Fruit fly (Drosophila melanogaster): ENCODE results near the gene Hrb87F.

Gene Hrb87F

DNA sequence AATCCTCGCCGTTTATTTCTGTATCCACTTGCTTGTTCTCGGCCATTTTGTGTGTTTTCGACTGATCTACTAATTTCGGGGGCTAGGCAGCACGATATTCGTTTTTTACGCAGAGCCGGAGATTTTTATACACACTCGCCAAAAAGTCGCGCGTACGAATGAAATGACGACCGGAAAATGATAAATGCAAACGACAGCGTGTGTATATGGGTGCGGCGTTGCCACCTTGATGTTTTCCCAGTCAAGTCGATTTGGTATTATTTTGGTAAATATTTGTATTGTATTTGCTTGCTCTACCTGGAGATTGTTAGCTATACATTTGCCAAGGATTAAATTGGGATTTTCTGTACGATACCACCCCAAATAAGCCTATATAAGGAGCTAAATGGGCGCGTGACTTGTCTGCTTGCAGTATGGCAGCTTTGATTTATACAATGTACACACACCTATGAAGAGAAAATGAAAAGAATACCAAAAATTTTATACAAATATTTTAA lies 14.4 kb downstream of the Hrb87F start, which contains the start of gene sqd (continued):
- no peak for TF ChIP-seq GATAe (GFP tag; conservative IDR thresholded peaks at IDR 0.05)
- TF ChIP-seq CG6689 (GFP tag; IDR thresholded peaks at IDR 0.05), result peak; percentile 39
- peak; percentile 93 for TF ChIP-seq Ets97D (GFP tag; optimal IDR thresholded peaks at IDR 0.05)
- TF ChIP-seq Oli (tag; optimal IDR thresholded peaks at IDR 0.05), result peak; percentile 35
- TF ChIP-seq her (GFP tag; optimal IDR thresholded peaks at IDR 0.05), result peak; percentile 35
- peak; percentile 54 for TF ChIP-seq CG34376 (GFP tag; optimal IDR thresholded peaks at IDR 0.05)
- TF ChIP-seq CG10543 (GFP tag; optimal IDR thresholded peaks at IDR 0.05), result peak; percentile 62
- TF ChIP-seq Deaf1 (tag; optimal IDR thresholded peaks at IDR 0.05), result peak; percentile 17
- no peak for TF ChIP-seq CG6175 (GFP tag; IDR thresholded peaks at IDR 0.05)
- peak; percentile 30 for TF ChIP-seq nom (GFP tag; optimal IDR thresholded peaks at IDR 0.05)
- peak; percentile 27; the same call in 1 of the 2 replicates for TF ChIP-seq MBD-R2 (GFP tag; IDR thresholded peaks at IDR 0.05)
- TF ChIP-seq Spps (tag; optimal IDR thresholded peaks at IDR 0.05), result no peak
- peak; percentile 50 for TF ChIP-seq zen (tag; optimal IDR thresholded peaks at IDR 0.05)
- TF ChIP-seq Dad (GFP tag; optimal IDR thresholded peaks at IDR 0.05), result peak; percentile 2
- TF ChIP-seq CG14441 (GFP tag; IDR thresholded peaks at IDR 0.05), result peak; percentile 56; the same call in 1 of the 2 replicates
- TF ChIP-seq chinmo (GFP tag; IDR thresholded peaks at IDR 0.05; ENCODE audit: partially characterized antibody), result no peak
- TF ChIP-seq nerfin-1 (tag; optimal IDR thresholded peaks at IDR 0.05), result peak; percentile 45
- peak; percentile 4 for TF ChIP-seq CTCF (GFP tag; optimal IDR thresholded peaks at IDR 0.05)
- no peak for TF ChIP-seq pan (optimal IDR thresholded peaks at IDR 0.05)
- peak in 1 of 2 experiments; percentile 14 for TF ChIP-seq pan (GFP tag; optimal IDR thresholded peaks at IDR 0.05 in 1 of 2, IDR thresholded peaks at IDR 0.05 in 1 of 2)
- peak; percentile 59 for TF ChIP-seq BtbVII (GFP tag; optimal IDR thresholded peaks at IDR 0.05)
- peak; percentile 3 for TF ChIP-seq pum (GFP tag; optimal IDR thresholded peaks at IDR 0.05)
- peak; percentile 85 for TF ChIP-seq ssp (GFP tag; IDR thresholded peaks at IDR 0.05)
- peak; percentile 10 for TF ChIP-seq kay (GFP tag; optimal IDR thresholded peaks at IDR 0.05)
- TF ChIP-seq CG9876 (GFP tag; optimal IDR thresholded peaks at IDR 0.05), result peak; percentile 51
- peak; percentile 62 for TF ChIP-seq Mes4 (GFP tag; optimal IDR thresholded peaks at IDR 0.05)
- no peak for TF ChIP-seq psq (GFP tag; optimal IDR thresholded peaks at IDR 0.05)
- TF ChIP-seq inv (GFP tag; IDR thresholded peaks at IDR 0.05; ENCODE audit: partially characterized antibody), result no peak
- TF ChIP-seq Awh (GFP tag; IDR thresholded peaks at IDR 0.05), result 0 out of 2 replicates have a peak, but pooled peaks have one; percentile 25
- peak; percentile 31 for TF ChIP-seq grau (tag; optimal IDR thresholded peaks at IDR 0.05)
- peak; percentile 17 for TF ChIP-seq Side (GFP tag; optimal IDR thresholded peaks at IDR 0.05)
- TF ChIP-seq Asciz (GFP tag; optimal IDR thresholded peaks at IDR 0.05), result peak; percentile 44
- TF ChIP-seq E2f2 (GFP tag; IDR thresholded peaks at IDR 0.05), result peak; percentile 45
- no peak for TF ChIP-seq CG33557 (GFP tag; optimal IDR thresholded peaks at IDR 0.05)
- TF ChIP-seq CG18619 (GFP tag; optimal IDR thresholded peaks at IDR 0.05), result peak; percentile 46
- peak; percentile 68 for TF ChIP-seq CG9797 (GFP tag; optimal IDR thresholded peaks at IDR 0.05)
- 0 out of 3 replicates have a peak, but pooled peaks have one; percentile 34 for TF ChIP-seq CG6791 (GFP tag; IDR thresholded peaks at IDR 0.05; ENCODE audit: partially characterized antibody)
- peak; percentile 65; the same call in 1 of the 3 replicates for TF ChIP-seq ci (GFP tag; IDR thresholded peaks at IDR 0.05)
- peak; percentile 47 for TF ChIP-seq CG10654 (GFP tag; optimal IDR thresholded peaks at IDR 0.05)
- peak; percentile 47 for TF ChIP-seq Sry-δ (GFP tag; optimal IDR thresholded peaks at IDR 0.05)
- TF ChIP-seq tap (tag; optimal IDR thresholded peaks at IDR 0.05), result no peak
- peak; percentile 38; the same call in 1 of the 2 replicates for TF ChIP-seq Atf6 (GFP tag; IDR thresholded peaks at IDR 0.05)
- peak; percentile 53 for TF ChIP-seq PHDP (tag; optimal IDR thresholded peaks at IDR 0.05)
- TF ChIP-seq CG17186 (GFP tag; optimal IDR thresholded peaks at IDR 0.05), result peak; percentile 48
- TF ChIP-seq Sin3A (optimal IDR thresholded peaks at IDR 0.05), result peak; percentile 25
- peak; percentile 6 to 20 for TF ChIP-seq dpn (GFP tag; optimal IDR thresholded peaks at IDR 0.05)
- TF ChIP-seq ems (GFP tag; optimal IDR thresholded peaks at IDR 0.05), result peak; percentile 49
- TF ChIP-seq Dref (GFP tag; IDR thresholded peaks at IDR 0.05), result no peak
- peak; percentile 54 for TF ChIP-seq scrt (GFP tag; optimal IDR thresholded peaks at IDR 0.05)
- peak; percentile 32 for TF ChIP-seq Vsx1 (GFP tag; optimal IDR thresholded peaks at IDR 0.05)
- peak; percentile 30 for TF ChIP-seq Fer1 (GFP tag; optimal IDR thresholded peaks at IDR 0.05)
